Worm (Caenorhabditis elegans) whole organism, L4 larva: ENCODE results near the gene idhg-1.

Experiments used
- F10B5.3 ChIP-seq: sonication (generic microtip); optimal IDR thresholded peaks from 2 replicates; lab custom pipeline; 2016; ENCODE audit warnings: mild to moderate bottlenecking, missing genetic modification characterization, missing compliant biosample characterization
- T20F7.1 ChIP-seq: fragments of 200-800 bp; sonication (Bioruptor generic); optimal IDR thresholded peaks from 2 replicates; lab custom pipeline; 2018; ENCODE audit warnings: mild to moderate bottlenecking, missing genetic modification characterization, missing compliant biosample characterization
- Y105C5A.15 ChIP-seq: fragments of 200-800 bp; sonication (Bioruptor generic); IDR thresholded peaks from 2 replicates; pipeline ENCODE4 v1.3.6; 2022; ENCODE audit warnings: missing genetic modification characterization, missing compliant biosample characterization
- Y48G9A.11 ChIP-seq: fragments of 200-800 bp; sonication (Bioruptor generic); IDR thresholded peaks from 2 replicates; pipeline ENCODE4 v1.3.6; 2022; ENCODE audit warnings: missing genetic modification reagents, missing genetic modification characterization, missing compliant biosample characterization
- aly-2 ChIP-seq: sonication (generic microtip); optimal IDR thresholded peaks from 2 replicates; lab custom pipeline; 2018; ENCODE audit warnings: missing biosample characterization, missing genetic modification characterization
- ceh-20 ChIP-seq: fragments of 200-800 bp; sonication (Bioruptor generic); IDR thresholded peaks from 2 replicates; pipeline ENCODE4 v1.3.6; 2022; ENCODE audit warnings: missing genetic modification reagents, missing genetic modification characterization, missing compliant biosample characterization
- ceh-44 ChIP-seq: fragments of 200-800 bp; sonication (Bioruptor generic); IDR thresholded peaks from 2 replicates; pipeline ENCODE4 v1.3.6; 2022; ENCODE audit warnings: missing genetic modification reagents, missing genetic modification characterization, missing compliant biosample characterization
- ctbp-1 ChIP-seq: fragments of 200-800 bp; sonication (Bioruptor generic); IDR thresholded peaks from 2 replicates; pipeline ENCODE4 v1.3.6; 2022; ENCODE audit warnings: missing genetic modification reagents, missing genetic modification characterization, missing compliant biosample characterization
- daf-19 ChIP-seq: fragments of 200-800 bp; sonication (Bioruptor generic); conservative IDR thresholded peaks from 2 replicates; pipeline ENCODE4 v1.3.6; 2022; ENCODE audit warnings: missing genetic modification characterization, missing compliant biosample characterization
- dmd-6 ChIP-seq: fragments of 200-800 bp; sonication (Bioruptor generic); IDR thresholded peaks from 2 replicates; pipeline ENCODE4 v1.3.6; 2022; ENCODE audit warnings: missing genetic modification reagents, missing genetic modification characterization, missing compliant biosample characterization
- dpl-1 ChIP-seq: fragments of 150-350 bp; optimal IDR thresholded peaks from 2 replicates; lab custom pipeline; 2014; ENCODE audit warnings: missing biosample characterization, missing genetic modification reagents, missing genetic modification characterization
- hlh-11 ChIP-seq: fragments of 200-800 bp; sonication (Bioruptor generic); optimal IDR thresholded peaks from 2 replicates; lab custom pipeline; 2018; ENCODE audit warnings: mild to moderate bottlenecking, missing genetic modification characterization, missing compliant biosample characterization
- hmg-1.1 ChIP-seq: fragments of 200-800 bp; sonication (Bioruptor generic); IDR thresholded peaks from 2 replicates; pipeline ENCODE4 v1.3.6; 2022; ENCODE audit warnings: missing genetic modification reagents, missing genetic modification characterization, missing compliant biosample characterization
- jun-1 ChIP-seq: fragments of 150-350 bp; optimal IDR thresholded peaks from 2 replicates; lab custom pipeline; 2014; ENCODE audit warnings: missing biosample characterization, missing genetic modification reagents, missing genetic modification characterization
- lin-1 ChIP-seq: fragments of 200-800 bp; sonication (Bioruptor generic); IDR thresholded peaks from 2 replicates; pipeline ENCODE4 v1.3.6; 2022; ENCODE audit warnings: missing genetic modification reagents, missing genetic modification characterization, missing compliant biosample characterization
- lin-15B ChIP-seq: fragments of 150-350 bp; sonication (generic microtip); optimal IDR thresholded peaks from 3 replicates; lab custom pipeline; 2014; ENCODE audit warnings: missing biosample characterization, missing genetic modification characterization
- lin-29 ChIP-seq: fragments of 200-800 bp; sonication (Bioruptor generic); IDR thresholded peaks from 2 replicates; pipeline ENCODE4 v1.3.6; 2022; ENCODE audit warnings: missing genetic modification reagents, missing genetic modification characterization, missing compliant biosample characterization
- lin-38 ChIP-seq: fragments of 200-800 bp; sonication (Bioruptor generic); IDR thresholded peaks from 2 replicates; pipeline ENCODE4 v1.3.6; 2022; ENCODE audit warnings: missing genetic modification reagents, missing genetic modification characterization, missing compliant biosample characterization
- lir-3 ChIP-seq: sonication (generic microtip); optimal IDR thresholded peaks from 2 replicates; lab custom pipeline; 2016; ENCODE audit warnings: mild to moderate bottlenecking, missing genetic modification characterization, missing compliant biosample characterization
- lsy-2 ChIP-seq, 2 experiments: fragments of 150-350 bp in 1 of 2; sonication (generic microtip) in 1 of 2; optimal IDR thresholded peaks; 2 replicates each; lab custom pipeline; 2014 to 2017; ENCODE audit warnings: missing biosample characterization in 2 of 2, missing genetic modification characterization in 2 of 2
- mes-2 ChIP-seq: sonication (generic microtip); optimal IDR thresholded peaks from 2 replicates; lab custom pipeline; 2016; ENCODE audit warnings: missing genotype, mild to moderate bottlenecking, missing genetic modification characterization, missing compliant biosample characterization; ENCODE audit not compliant: poor library complexity, severe bottlenecking
- mxl-3 ChIP-seq: fragments of 200-800 bp; sonication (Bioruptor generic); optimal IDR thresholded peaks from 2 replicates; lab custom pipeline; 2018; ENCODE audit warnings: mild to moderate bottlenecking, missing genetic modification characterization, missing compliant biosample characterization
- nhr-10 ChIP-seq: fragments of 150-350 bp; optimal IDR thresholded peaks from 2 replicates; lab custom pipeline; 2014; ENCODE audit warnings: missing biosample characterization, missing genetic modification characterization
- nhr-111 ChIP-seq: fragments of 200-800 bp; sonication (Bioruptor generic); optimal IDR thresholded peaks from 2 replicates; lab custom pipeline; 2018; ENCODE audit warnings: mild to moderate bottlenecking, missing genetic modification characterization, missing compliant biosample characterization
- nhr-42 ChIP-seq: fragments of 200-800 bp; sonication (Bioruptor generic); IDR thresholded peaks from 2 replicates; pipeline ENCODE4 v1.3.6; 2022; ENCODE audit warnings: missing genetic modification characterization, missing compliant biosample characterization
- nhr-6 ChIP-seq: fragments of 150-350 bp; optimal IDR thresholded peaks from 2 replicates; lab custom pipeline; 2014; ENCODE audit warnings: missing biosample characterization, missing genetic modification characterization
- php-3 ChIP-seq: fragments of 200-800 bp; sonication (Bioruptor generic); IDR thresholded peaks from 2 replicates; pipeline ENCODE4 v1.3.6; 2022; ENCODE audit warnings: missing genetic modification reagents, missing genetic modification characterization, missing compliant biosample characterization
- rbr-2 ChIP-seq: sonication (generic microtip); optimal IDR thresholded peaks from 2 replicates; lab custom pipeline; 2016; ENCODE audit warnings: missing genotype, missing genetic modification characterization, missing compliant biosample characterization
- saeg-2 ChIP-seq: fragments of 200-800 bp; sonication (Bioruptor generic); IDR thresholded peaks from 2 replicates; pipeline ENCODE4 v1.3.6; 2022; ENCODE audit warnings: missing genetic modification reagents, missing genetic modification characterization, missing compliant biosample characterization
- unc-130 ChIP-seq: sonication (generic microtip); optimal IDR thresholded peaks from 2 replicates; lab custom pipeline; 2016; ENCODE audit warnings: missing genetic modification reagents, missing genetic modification characterization, missing compliant biosample characterization
- unc-62 ChIP-seq, 3 experiments: fragments of 150-350 bp in 1 of 3; sonication (generic microtip); optimal IDR thresholded peaks in 2 of 3; peaks in 1 of 3; 1 replicate in 1 of 3; 2 replicates in 2 of 3; lab custom pipeline; 2014 to 2017; ENCODE audit warnings: missing biosample characterization in 3 of 3, missing genetic modification characterization in 3 of 3, missing genetic modification reagents in 3 of 3, missing genotype in 1 of 3
- zag-1 ChIP-seq: fragments of 150-350 bp; optimal IDR thresholded peaks from 2 replicates; lab custom pipeline; 2014; ENCODE audit warnings: missing biosample characterization, missing genetic modification characterization
- zfp-2 ChIP-seq: sonication (generic microtip); optimal IDR thresholded peaks from 2 replicates; lab custom pipeline; 2016; ENCODE audit warnings: mild to moderate bottlenecking, missing genetic modification characterization, missing compliant biosample characterization
- zfp-3 ChIP-seq: fragments of 200-800 bp; sonication (Bioruptor generic); conservative IDR thresholded peaks from 2 replicates; pipeline ENCODE4 v1.3.6; 2022; ENCODE audit warnings: missing genetic modification reagents, missing genetic modification characterization, missing compliant biosample characterization

The idhg-1 gene

DNA sequence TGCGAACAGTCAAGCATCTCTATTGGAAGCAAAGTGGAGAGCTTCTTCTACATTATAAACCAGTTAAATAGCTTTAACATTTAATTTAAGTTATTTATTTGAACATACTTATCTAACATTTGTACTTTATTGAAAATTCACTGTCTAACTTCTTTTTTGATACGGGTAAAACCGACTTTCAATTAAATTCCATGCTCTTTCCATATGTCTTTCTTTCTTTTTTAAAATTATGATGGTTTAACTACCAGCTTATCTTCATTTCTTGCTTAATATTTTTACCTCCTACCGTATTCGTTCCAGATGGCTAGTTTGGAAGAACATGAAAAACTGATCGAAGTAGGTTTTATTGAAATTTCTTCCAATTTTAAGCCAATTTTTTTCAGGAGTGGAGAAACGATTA lies 12.9 kb downstream of the idhg-1 start, which contains the start of gene F35G12.12:
TSS of gene F35G12.12 (plus strand) at position 301 of the 400 bp plus-strand sequence.
- TF ChIP-seq zfp-3 (GFP tag; lab: Robert Waterston, UW), result no peak
- no peak for TF ChIP-seq zfp-2 (tag; lab: Kevin White, UChicago)
- TF ChIP-seq nhr-6 (tag; lab: Kevin White, UChicago), result no peak
- TF ChIP-seq lin-29 (GFP tag; lab: Robert Waterston, UW), result no peak
- no peak for TF ChIP-seq Y48G9A.11 (GFP tag; lab: Robert Waterston, UW)
- TF ChIP-seq Y105C5A.15, result no peak
- TF ChIP-seq lin-15B (tag; lab: Kevin White, UChicago), result no peak
- no peak for TF ChIP-seq hlh-11
- no peak for TF ChIP-seq nhr-111 (GFP tag; lab: Kevin White, UChicago)
- TF ChIP-seq daf-19 (GFP tag; lab: Robert Waterston, UW), result no peak
- no peak for TF ChIP-seq lir-3
- TF ChIP-seq saeg-2 (GFP tag; lab: Robert Waterston, UW), result no peak
- TF ChIP-seq F10B5.3 (tag; lab: Kevin White, UChicago), result no peak
- no peak for TF ChIP-seq ceh-20 (GFP tag; lab: Robert Waterston, UW)
- no peak for TF ChIP-seq php-3 (GFP tag; lab: Robert Waterston, UW)
- no peak for TF ChIP-seq T20F7.1 (GFP tag; lab: Kevin White, UChicago)
- TF ChIP-seq mxl-3, result no peak
- no peak for TF ChIP-seq zag-1

DNA sequence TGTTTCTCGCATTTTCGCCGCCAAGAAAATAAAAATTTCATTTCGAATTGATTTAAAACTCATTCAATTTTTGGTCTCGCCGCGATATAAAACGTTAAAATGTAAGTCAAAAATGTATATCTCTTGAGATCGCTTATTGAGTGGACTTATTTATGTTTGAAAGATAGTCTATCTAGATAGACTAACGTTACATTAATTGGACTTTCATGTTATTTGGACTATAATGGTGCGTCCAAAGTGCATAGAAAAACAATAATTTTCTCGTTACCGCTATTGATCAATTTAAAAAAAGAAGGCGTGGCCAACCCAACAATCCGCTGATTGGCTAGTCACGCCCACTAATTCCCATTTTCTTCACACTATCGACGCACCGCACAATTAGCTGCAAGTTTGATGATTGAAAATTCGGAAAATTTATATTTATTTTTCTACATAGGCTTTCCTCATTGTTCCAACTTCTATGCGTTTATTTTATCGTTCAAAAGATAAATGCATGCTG lies 15.5 kb downstream of the idhg-1 start, which contains the start of gene F35G12.5:
TSS of gene F35G12.5 (plus strand) at position 51 of the 499 bp plus-strand sequence.
- no peak for TF ChIP-seq lin-1 (GFP tag; lab: Robert Waterston, UW)
- no peak for TF ChIP-seq lin-38 (GFP tag; lab: Robert Waterston, UW)
- TF ChIP-seq T20F7.1 (GFP tag; lab: Kevin White, UChicago), result no peak
- no peak for TF ChIP-seq hmg-1.1 (GFP tag; lab: Robert Waterston, UW)
- TF ChIP-seq jun-1 (tag; lab: Kevin White, UChicago), result no peak
- TF ChIP-seq, all 104 proteins: peak for 0

DNA sequence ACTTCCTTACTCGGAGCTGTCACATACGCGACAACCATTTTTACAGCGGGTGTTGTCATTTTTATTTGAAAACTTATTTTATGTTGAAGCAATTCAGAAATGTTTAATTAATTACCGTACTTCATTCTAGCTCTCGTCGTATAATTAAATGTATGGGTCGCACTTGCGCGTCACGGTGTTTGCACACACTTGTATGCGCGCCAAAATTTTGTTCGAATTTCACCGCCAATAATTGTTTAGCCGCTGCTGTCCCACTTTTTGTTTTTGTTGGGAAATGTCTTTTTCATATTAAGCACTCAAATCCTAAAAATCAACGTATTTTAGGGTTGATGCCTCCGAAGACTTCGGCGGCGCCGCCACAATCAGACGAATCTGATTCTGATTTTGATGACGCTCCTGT lies 18.6 kb downstream of the idhg-1 start, which contains the start of the genes F35G12.7 and smc-4:
TSS of gene F35G12.7 (minus strand) at position 154 of the 400 bp plus-strand sequence.
TSS of gene smc-4 (plus strand) at position 325 of the 400 bp plus-strand sequence.
- TF ChIP-seq unc-130 (GFP tag; lab: Kevin White, UChicago) (peak; percentile 56), nhr-10 (tag; lab: Kevin White, UChicago) (no peak), nhr-42 (GFP tag; lab: Robert Waterston, UW) (no peak), lin-38 (GFP tag; lab: Robert Waterston, UW) (peak; percentile 66), hmg-1.1 (GFP tag; lab: Robert Waterston, UW) (peak; percentile 34; the same call in 1 of the 2 replicates), dmd-6 (GFP tag; lab: Robert Waterston, UW) (peak; percentile 47; the same call in 1 of the 2 replicates), daf-19 (GFP tag; lab: Robert Waterston, UW) (peak; percentile 58; the same call in 1 of the 2 replicates), mes-2 (peak; percentile 78), hlh-11 (peak; percentile 34), ctbp-1 (GFP tag; lab: Robert Waterston, UW) (no peak), unc-62 (GFP tag; optimal IDR thresholded peaks at IDR 0.05 in 1 of 2; lab: Kevin White, UChicago) (peak in 1 of 2 experiments; percentile 86), unc-62 (tag; optimal IDR thresholded peaks at IDR 0.05; lab: Kevin White, UChicago) (no peak), nhr-6 (tag; lab: Kevin White, UChicago) (peak; percentile 19), lsy-2 (tag; optimal IDR thresholded peaks at IDR 0.05; lab: Kevin White, UChicago) (peak; percentile 60 to 93), ceh-44 (0 out of 2 replicates have a peak, but pooled peaks have one; percentile 30), php-3 (GFP tag; lab: Robert Waterston, UW) (no peak), T20F7.1 (GFP tag; lab: Kevin White, UChicago) (no peak), aly-2 (tag; lab: Kevin White, UChicago) (no peak), dpl-1 (GFP tag; lab: Kevin White, UChicago) (peak; percentile 85), rbr-2 (tag; lab: Kevin White, UChicago) (peak; percentile 26)
